Fruit fly (Drosophila melanogaster): Measurements from ENCODE around the gene Rcd4.

The Rcd4 gene

DNA sequence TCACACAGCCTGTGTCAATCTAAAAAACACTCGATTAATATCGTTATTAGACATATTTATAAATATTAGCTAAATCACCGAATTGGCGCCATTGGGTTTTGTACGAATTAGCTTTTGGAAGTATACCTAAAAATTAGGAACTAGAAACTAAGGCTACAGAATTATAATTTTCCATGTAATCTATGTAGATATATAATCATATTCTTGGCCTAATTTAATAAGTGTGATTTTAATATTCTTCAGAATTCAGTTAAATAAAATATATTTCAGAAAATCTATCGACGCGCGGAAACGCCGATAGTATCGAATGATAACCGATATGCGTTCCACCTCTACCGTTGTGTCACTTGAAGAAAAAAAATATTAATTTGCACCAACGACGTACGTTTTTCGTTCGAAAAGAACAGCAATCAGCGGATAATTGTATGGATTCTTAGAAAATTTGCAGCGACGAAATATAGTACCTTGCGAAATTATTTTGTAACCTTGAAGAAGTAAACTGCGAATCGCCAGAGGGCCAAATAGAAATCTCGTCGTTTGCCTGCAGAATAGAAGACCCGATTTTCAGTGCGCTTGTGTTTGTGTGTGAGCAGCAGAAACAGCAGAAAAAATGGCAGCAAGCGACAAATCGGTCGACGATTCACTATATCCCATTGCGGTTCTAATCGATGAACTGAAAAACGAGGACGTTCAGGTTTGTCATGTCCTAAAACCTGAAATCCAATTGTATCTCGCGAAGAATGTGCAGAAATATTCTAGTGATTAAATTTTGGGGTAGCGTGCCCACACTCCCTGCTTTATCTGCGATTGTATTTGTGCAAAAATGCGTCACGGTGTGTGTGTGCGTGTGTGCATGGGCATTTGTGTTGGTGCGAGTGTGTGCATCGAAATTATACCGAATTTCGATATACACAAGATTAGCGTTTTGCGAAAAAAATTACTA is 16.7 kb upstream of the Rcd4 start, which contains the start of gene Pp2A-29B (continued):
- TF ChIP-seq CG9215 (GFP tag; IDR thresholded peaks at IDR 0.05) (no peak), bsh (GFP tag; optimal IDR thresholded peaks at IDR 0.05) (no peak), sd (tag; optimal IDR thresholded peaks at IDR 0.05) (peak; percentile 92), CG13287 (GFP tag; IDR thresholded peaks at IDR 0.05; ENCODE audit: partially characterized antibody) (peak; percentile 99), Oli (tag; optimal IDR thresholded peaks at IDR 0.05) (no peak), tx (GFP tag; optimal IDR thresholded peaks at IDR 0.05) (no peak), gro (GFP tag; optimal IDR thresholded peaks at IDR 0.05) (no peak), CG16779 (GFP tag; IDR thresholded peaks at IDR 0.05) (no peak), gfzf (GFP tag; optimal IDR thresholded peaks at IDR 0.05) (peak; percentile 52), ato (GFP tag; IDR thresholded peaks at IDR 0.05; ENCODE audit: partially characterized antibody) (peak; percentile 95), CG10267 (tag; optimal IDR thresholded peaks at IDR 0.05) (peak; percentile 62), Nf-YA (GFP tag; IDR thresholded peaks at IDR 0.05) (no peak), pzg (GFP tag; optimal IDR thresholded peaks at IDR 0.05) (peak; percentile 64), CG32767 (GFP tag; IDR thresholded peaks at IDR 0.05) (peak; percentile 33; the same call in 1 of the 2 replicates), phol (tag; optimal IDR thresholded peaks at IDR 0.05) (peak; percentile 92), crol (GFP tag; IDR thresholded peaks at IDR 0.05) (no peak), dmrt99B (tag; optimal IDR thresholded peaks at IDR 0.05) (no peak), CG6272 (GFP tag; IDR thresholded peaks at IDR 0.05) (peak; percentile 38; the same call in 1 of the 2 replicates), CG18764 (GFP tag; optimal IDR thresholded peaks at IDR 0.05) (no peak), Nf-YB (GFP tag; optimal IDR thresholded peaks at IDR 0.05) (no peak), bbx (GFP tag; IDR thresholded peaks at IDR 0.05; ENCODE audit: partially characterized antibody) (peak; percentile 98), CG11695 (GFP tag; IDR thresholded peaks at IDR 0.05) (no peak), unc-4 (GFP tag; IDR thresholded peaks at IDR 0.05; ENCODE audit: partially characterized antibody) (peak; percentile 98), ac (GFP tag; optimal IDR thresholded peaks at IDR 0.05) (no peak), C15 (GFP tag; IDR thresholded peaks at IDR 0.05) (no peak), CG13624 (GFP tag; optimal IDR thresholded peaks at IDR 0.05) (no peak), HLH54F (GFP tag; optimal IDR thresholded peaks at IDR 0.05) (no peak), CoRest (tag; optimal IDR thresholded peaks at IDR 0.05) (peak; percentile 66), Hr78 (GFP tag; optimal IDR thresholded peaks at IDR 0.05) (no peak), PHDP (tag; optimal IDR thresholded peaks at IDR 0.05) (no peak), p53 (GFP tag; optimal IDR thresholded peaks at IDR 0.05) (no peak), chm (GFP tag; IDR thresholded peaks at IDR 0.05) (no peak), Tbp (GFP tag; optimal IDR thresholded peaks at IDR 0.05) (no peak), chinmo (GFP tag; IDR thresholded peaks at IDR 0.05; ENCODE audit: partially characterized antibody) (peak; percentile 93; the same call in 3 of the 4 replicates), Kr (GFP tag; optimal IDR thresholded peaks at IDR 0.05) (no peak), zen (tag; optimal IDR thresholded peaks at IDR 0.05) (peak; percentile 59), CG10959 (GFP tag; IDR thresholded peaks at IDR 0.05) (no peak), HmgD (GFP tag; optimal IDR thresholded peaks at IDR 0.05) (no peak), CG12104 (GFP tag; optimal IDR thresholded peaks at IDR 0.05) (no peak), CG13775 (GFP tag; optimal IDR thresholded peaks at IDR 0.05) (peak; percentile 40), CG3163 (GFP tag; optimal IDR thresholded peaks at IDR 0.05) (no peak), stc (GFP tag; IDR thresholded peaks at IDR 0.05) (no peak), B-H1 (GFP tag; IDR thresholded peaks at IDR 0.05) (no peak), Lpt (GFP tag; optimal IDR thresholded peaks at IDR 0.05) (no peak), ind (GFP tag; optimal IDR thresholded peaks at IDR 0.05) (no peak), trem (tag; optimal IDR thresholded peaks at IDR 0.05) (peak; percentile 80), CG10274 (GFP tag; optimal IDR thresholded peaks at IDR 0.05) (no peak), chn (GFP tag; optimal IDR thresholded peaks at IDR 0.05) (no peak), dimm (GFP tag; IDR thresholded peaks at IDR 0.05) (no peak)

Measured in whole organism, embryonic.